Worm (Caenorhabditis elegans) whole organism, midembryonic: Measurements from ENCODE around the gene nhr-19.

Experiments
- T22C8.4 ChIP-seq: fragments of 200-800 bp; sonication (Bioruptor generic); IDR thresholded peaks from 2 replicates; pipeline ENCODE4 v1.3.6; 2022; ENCODE audit warnings: missing genetic modification characterization, missing compliant biosample characterization
- cog-1 ChIP-seq: sonication (generic microtip); optimal IDR thresholded peaks from 2 replicates; lab custom pipeline; 2016; ENCODE audit warnings: missing genetic modification characterization, missing compliant biosample characterization
- flt-1 ChIP-seq: fragments of 200-800 bp; sonication (Bioruptor generic); IDR thresholded peaks from 2 replicates; pipeline ENCODE4 v1.3.6; 2022; ENCODE audit warnings: missing genetic modification characterization, missing compliant biosample characterization
- klf-2 ChIP-seq: fragments of 200-800 bp; sonication (Bioruptor generic); conservative IDR thresholded peaks from 2 replicates; pipeline ENCODE4 v1.3.6; 2022; ENCODE audit warnings: missing genetic modification reagents, missing genetic modification characterization, missing compliant biosample characterization
- med-1 ChIP-seq: sonication (generic microtip); optimal IDR thresholded peaks from 2 replicates; lab custom pipeline; 2017; ENCODE audit warnings: missing genetic modification characterization, mild to moderate bottlenecking, missing compliant biosample characterization, antibody characterized with exemption, missing genetic modification reagents; ENCODE audit not compliant: insufficient read depth
- ref-1 ChIP-seq: fragments of 200-800 bp; sonication (Bioruptor generic); conservative IDR thresholded peaks from 2 replicates; pipeline ENCODE4 v1.3.6; 2022; ENCODE audit warnings: missing genetic modification reagents, missing genetic modification characterization, missing compliant biosample characterization
- tab-1 ChIP-seq: fragments of 200-800 bp; sonication (Bioruptor generic); IDR thresholded peaks from 2 replicates; pipeline ENCODE4 v1.3.6; 2022; ENCODE audit warnings: missing genetic modification characterization, missing compliant biosample characterization
- ztf-23 ChIP-seq: fragments of 200-800 bp; sonication (Bioruptor generic); IDR thresholded peaks from 2 replicates; pipeline ENCODE4 v1.3.6; 2022; ENCODE audit warnings: missing genetic modification reagents, missing genetic modification characterization, missing compliant biosample characterization
- ztf-29 ChIP-seq: fragments of 200-800 bp; sonication (Bioruptor generic); IDR thresholded peaks from 2 replicates; pipeline ENCODE4 v1.3.6; 2022; ENCODE audit warnings: missing genetic modification reagents, missing genetic modification characterization, missing compliant biosample characterization

Gene nhr-19

DNA sequence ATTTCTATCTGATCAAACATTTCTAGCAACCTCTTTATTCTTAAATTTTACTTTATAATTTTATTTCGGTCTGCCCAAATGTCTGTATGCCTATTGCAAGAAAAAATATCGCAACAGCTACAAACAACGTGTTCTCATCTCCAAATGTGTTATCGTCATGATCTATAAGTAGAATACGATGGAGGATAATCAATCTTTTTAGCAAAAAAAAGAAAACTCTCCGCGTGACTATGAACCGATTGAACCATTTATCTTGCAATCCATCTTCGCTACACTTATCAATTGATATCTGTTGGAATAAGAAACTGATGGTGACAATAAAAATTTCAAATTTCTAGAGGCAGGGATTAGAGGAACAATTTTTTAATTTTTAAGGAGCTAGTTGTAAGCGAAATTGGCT lies 628 bp upstream of the nhr-19 start:
- TF ChIP-seq T22C8.4 (GFP tag; lab: Robert Waterston, UW) (no peak), flt-1 (GFP tag; lab: Robert Waterston, UW) (no peak), cog-1 (tag; lab: Kevin White, UChicago) (no peak), tab-1 (GFP tag; lab: Robert Waterston, UW) (no peak), ztf-29 (no peak), med-1 (GFP tag; lab: Kevin White, UChicago) (no peak), ref-1 (GFP tag; lab: Robert Waterston, UW) (no peak)

DNA sequence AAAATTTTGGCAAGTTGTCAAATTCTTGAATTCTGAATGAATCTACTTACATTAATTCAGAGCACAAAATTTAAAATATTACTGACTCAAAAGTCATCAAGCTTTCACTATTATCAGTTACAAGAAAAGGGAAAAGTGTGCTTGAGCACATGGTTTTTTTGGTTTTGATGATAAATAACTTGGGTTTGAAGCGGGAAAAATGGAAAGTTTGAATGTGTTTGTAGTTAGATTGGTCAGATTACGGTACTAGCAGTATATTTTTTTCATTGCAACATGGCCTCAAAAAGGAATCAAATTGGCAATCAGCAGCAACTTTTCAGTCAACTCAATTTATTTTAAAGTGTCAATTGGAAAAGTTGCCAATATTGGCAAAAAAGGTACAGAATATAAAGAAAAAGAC lies 641 bp downstream of the nhr-19 start:
- TF ChIP-seq cog-1 (tag; lab: Kevin White, UChicago) = no peak
- TF ChIP-seq tab-1 (GFP tag; lab: Robert Waterston, UW) = no peak
- TF ChIP-seq T22C8.4 (GFP tag; lab: Robert Waterston, UW) = no peak
- no peak for TF ChIP-seq klf-2
- TF ChIP-seq ztf-29 = no peak
- no peak for TF ChIP-seq ztf-23 (GFP tag; lab: Robert Waterston, UW)
- no peak for TF ChIP-seq flt-1 (GFP tag; lab: Robert Waterston, UW)
- no peak for TF ChIP-seq med-1 (GFP tag; lab: Kevin White, UChicago)
- no peak for TF ChIP-seq ref-1 (GFP tag; lab: Robert Waterston, UW)

DNA sequence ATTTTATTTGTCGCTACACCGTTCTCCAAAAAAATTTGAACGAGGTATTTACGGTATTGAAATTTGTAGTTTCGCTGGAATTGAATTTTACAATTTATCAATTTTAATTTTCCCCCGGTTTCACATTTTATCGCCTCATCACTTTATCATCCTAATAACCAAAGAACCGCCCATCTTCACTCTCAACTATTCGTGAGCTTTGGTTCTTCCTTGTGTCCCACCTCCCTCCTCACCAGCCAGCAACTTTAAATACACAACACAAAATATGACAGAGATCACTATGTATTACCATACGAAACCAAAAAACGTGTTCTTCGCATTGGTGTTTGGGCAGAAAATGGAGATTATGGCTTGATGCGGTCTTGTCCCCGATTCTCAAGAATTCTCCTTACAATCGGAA lies 1.3 kb downstream of the nhr-19 start:
- TF ChIP-seq flt-1 (GFP tag; lab: Robert Waterston, UW) (no peak), T22C8.4 (GFP tag; lab: Robert Waterston, UW) (no peak), med-1 (GFP tag; lab: Kevin White, UChicago) (no peak), ref-1 (GFP tag; lab: Robert Waterston, UW) (no peak), cog-1 (tag; lab: Kevin White, UChicago) (no peak), klf-2 (no peak), ztf-23 (GFP tag; lab: Robert Waterston, UW) (no peak), ztf-29 (no peak), tab-1 (GFP tag; lab: Robert Waterston, UW) (no peak)

- peak; percentile 69 for TF ChIP-seq cog-1 (tag; lab: Kevin White, UChicago)
- TF ChIP-seq med-1 (GFP tag; lab: Kevin White, UChicago) = no peak
These were observed 1.9 kb downstream of the nhr-19 start for ce11 chrII:9603419-9603818.

- no peak for TF ChIP-seq ztf-29
- TF ChIP-seq flt-1 (GFP tag; lab: Robert Waterston, UW) = no peak
- TF ChIP-seq T22C8.4 (GFP tag; lab: Robert Waterston, UW) = no peak
- no peak for TF ChIP-seq ref-1 (GFP tag; lab: Robert Waterston, UW)
- no peak for TF ChIP-seq ztf-23 (GFP tag; lab: Robert Waterston, UW)
- TF ChIP-seq med-1 (GFP tag; lab: Kevin White, UChicago) = no peak
- no peak for TF ChIP-seq tab-1 (GFP tag; lab: Robert Waterston, UW)
- no peak for TF ChIP-seq cog-1 (tag; lab: Kevin White, UChicago)
- TF ChIP-seq klf-2 = no peak
These were observed 2.8 kb downstream of the nhr-19 start for ce11 chrII:9602566-9602965.

DNA sequence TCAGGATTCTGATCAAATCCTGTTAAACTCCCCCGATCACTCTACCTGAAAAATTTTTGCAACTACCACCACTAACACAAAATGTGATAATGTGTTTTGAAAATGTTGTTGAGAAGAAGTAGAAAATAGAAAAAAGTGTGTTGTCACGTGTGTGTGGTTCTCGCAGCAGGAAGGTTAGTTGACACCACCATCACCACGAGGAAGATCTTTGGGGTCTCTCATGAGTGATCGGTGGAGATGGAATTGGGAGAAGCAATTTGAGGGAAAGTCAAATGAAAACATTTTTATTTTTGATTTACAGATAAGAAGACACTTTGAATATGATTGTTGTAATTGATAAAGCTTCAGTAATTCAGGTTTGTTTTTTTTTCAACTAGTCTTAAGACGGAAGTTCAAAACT lies 3.6 kb downstream of the nhr-19 start:
- TF ChIP-seq tab-1 (GFP tag; lab: Robert Waterston, UW) (no peak), T22C8.4 (GFP tag; lab: Robert Waterston, UW) (no peak), flt-1 (GFP tag; lab: Robert Waterston, UW) (no peak), ztf-23 (GFP tag; lab: Robert Waterston, UW) (no peak), ztf-29 (no peak)

- TF ChIP-seq ztf-29 (no peak), ref-1 (GFP tag; lab: Robert Waterston, UW) (no peak), ztf-23 (GFP tag; lab: Robert Waterston, UW) (no peak), T22C8.4 (GFP tag; lab: Robert Waterston, UW) (no peak), flt-1 (GFP tag; lab: Robert Waterston, UW) (no peak), cog-1 (tag; lab: Kevin White, UChicago) (no peak), tab-1 (GFP tag; lab: Robert Waterston, UW) (no peak), med-1 (GFP tag; lab: Kevin White, UChicago) (no peak), klf-2 (no peak)
These were observed 4.3 kb downstream of the nhr-19 start for ce11 chrII:9601069-9601468.

DNA sequence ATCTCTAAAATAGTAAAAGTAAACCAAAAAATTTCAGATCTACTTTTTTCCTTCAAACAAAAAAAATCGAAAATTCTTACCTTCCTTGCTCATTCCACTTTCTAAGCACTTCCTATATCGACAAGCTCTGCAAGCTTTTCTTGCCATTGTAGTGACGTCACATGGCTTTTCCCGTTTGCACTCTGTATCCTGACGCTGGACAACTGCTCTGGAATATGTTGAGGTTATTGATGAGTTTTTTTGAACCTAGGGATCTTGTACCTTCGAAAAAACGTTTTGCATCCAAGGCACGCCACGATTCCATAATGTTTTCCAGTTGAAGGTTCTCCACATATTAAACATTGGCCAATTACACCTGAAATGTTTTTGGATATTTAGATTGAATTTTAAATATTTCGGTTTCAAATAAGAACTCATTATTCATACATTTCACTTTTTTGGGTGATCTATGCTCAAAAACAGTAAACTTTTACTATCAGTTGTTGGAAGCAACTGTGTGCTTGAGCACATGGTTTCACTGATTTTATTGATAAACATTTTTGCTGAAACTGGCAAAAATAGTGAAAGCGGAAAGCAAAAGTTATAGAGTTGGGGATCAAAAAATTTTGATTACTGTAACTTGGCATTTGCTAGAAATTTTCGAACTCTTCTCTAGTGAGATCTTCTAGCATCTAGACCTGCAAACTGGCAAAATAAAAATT lies 5.2 kb downstream of the nhr-19 start:
- TF ChIP-seq ztf-29 (no peak), klf-2 (no peak), T22C8.4 (GFP tag; lab: Robert Waterston, UW) (no peak), tab-1 (GFP tag; lab: Robert Waterston, UW) (no peak), med-1 (GFP tag; lab: Kevin White, UChicago) (no peak), ztf-23 (GFP tag; lab: Robert Waterston, UW) (no peak), flt-1 (GFP tag; lab: Robert Waterston, UW) (no peak), ref-1 (GFP tag; lab: Robert Waterston, UW) (no peak), cog-1 (tag; lab: Kevin White, UChicago) (no peak)

DNA sequence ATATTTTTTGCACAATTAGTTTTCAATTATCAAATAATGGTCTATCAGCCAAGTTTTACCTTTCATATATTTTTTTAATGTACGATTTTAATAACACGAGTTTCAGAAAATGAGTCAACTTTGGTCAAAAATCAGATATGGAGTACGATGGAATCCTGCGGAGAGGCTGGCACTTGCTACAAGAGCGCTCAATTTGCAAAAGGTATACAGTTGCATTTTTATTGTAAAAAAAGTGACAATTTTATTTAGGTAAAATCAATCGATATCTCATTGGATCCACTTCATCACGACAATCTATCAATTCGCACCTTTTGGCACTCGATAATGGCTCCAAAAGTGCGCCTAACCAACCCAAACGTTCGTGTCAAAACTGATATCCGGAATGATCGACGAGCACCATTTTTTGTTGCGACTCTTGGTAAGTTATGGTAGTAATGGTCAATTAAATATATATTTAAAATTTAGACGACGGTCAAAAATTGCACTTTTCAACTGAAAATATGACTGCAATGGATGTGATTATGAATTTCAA lies 7.7 kb downstream of the nhr-19 start, which contains the start of gene mrpl-53:
Gene mrpl-53 (plus strand): TSS at position 107 of the 532 bp plus-strand sequence.
- TF ChIP-seq ztf-23 (GFP tag; lab: Robert Waterston, UW) (no peak), cog-1 (tag; lab: Kevin White, UChicago) (no peak), flt-1 (GFP tag; lab: Robert Waterston, UW) (no peak), ztf-29 (no peak), tab-1 (GFP tag; lab: Robert Waterston, UW) (no peak), ref-1 (GFP tag; lab: Robert Waterston, UW) (no peak), klf-2 (no peak), med-1 (GFP tag; lab: Kevin White, UChicago) (no peak), T22C8.4 (GFP tag; lab: Robert Waterston, UW) (no peak)
